Worm (Caenorhabditis elegans): ENCODE measurements around the gene clec-24.

DNA sequence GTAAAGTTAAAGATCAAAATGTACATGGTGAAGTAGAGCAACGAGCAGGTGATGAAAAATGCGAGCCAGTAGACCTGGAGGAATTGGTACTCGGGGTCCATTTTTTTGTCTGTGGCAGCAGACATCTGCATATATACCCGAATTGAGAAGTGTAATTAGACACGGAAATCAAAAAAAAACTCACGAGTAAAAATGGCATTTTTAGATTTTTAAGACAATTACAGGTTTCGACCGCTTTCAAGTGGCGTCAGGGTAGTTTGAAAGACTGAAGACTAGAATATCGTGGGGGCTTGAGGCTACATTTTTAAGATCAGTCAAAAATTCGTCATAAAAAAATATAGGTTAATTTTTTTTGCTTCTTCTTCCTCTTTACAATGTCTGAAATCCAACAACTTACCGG, 40.9 kb downstream of the clec-24 start, which contains the start of gene srd-68:
- no peak for TF ChIP-seq nhr-237 (tag; optimal IDR thresholded peaks at IDR 0.05)
- TF ChIP-seq egl-27 (tag; optimal IDR thresholded peaks at IDR 0.05) = no peak
- TF ChIP-seq ceh-82 (tag; optimal IDR thresholded peaks at IDR 0.05) = no peak
- TF ChIP-seq nhr-12 (tag; optimal IDR thresholded peaks at IDR 0.05) = no peak
- no peak for TF ChIP-seq unc-39 (tag; optimal IDR thresholded peaks at IDR 0.05)
- no peak for TF ChIP-seq unc-62 (GFP tag; optimal IDR thresholded peaks at IDR 0.05)
- TF ChIP-seq pha-4 (tag; optimal IDR thresholded peaks at IDR 0.05) = no peak
- no peak for TF ChIP-seq zag-1 (tag; optimal IDR thresholded peaks at IDR 0.05)
- TF ChIP-seq daf-12 (tag; optimal IDR thresholded peaks at IDR 0.05) = no peak
- no peak for TF ChIP-seq ztf-11 (tag; optimal IDR thresholded peaks at IDR 0.05)
- TF ChIP-seq snpc-4 (tag; optimal IDR thresholded peaks at IDR 0.05) = no peak
- no peak for TF ChIP-seq pqm-1 (tag; optimal IDR thresholded peaks at IDR 0.05)
